Worm (Caenorhabditis elegans): ENCODE measurements around the gene pno-1.

pno-1 gene

ce11 chrII:9729866-9730265 is 12.8 kb downstream of the pno-1 start:
- TF ChIP-seq zfh-2 (GFP tag; conservative IDR thresholded peaks at IDR 0.05) (0 out of 2 replicates have a peak, but pooled peaks have one; percentile 12), hmg-1.2 (GFP tag; IDR thresholded peaks at IDR 0.05) (peak; percentile 93), hrde-1 (tag; optimal IDR thresholded peaks at IDR 0.05; ENCODE audit: borderline replicate concordance) (no peak)

- TF ChIP-seq nfya-2 (GFP tag; IDR thresholded peaks at IDR 0.05) (no peak), Y79H2A.3 (GFP tag; conservative IDR thresholded peaks at IDR 0.05) (no peak), ztf-18 (tag; optimal IDR thresholded peaks at IDR 0.05) (no peak), mxl-1 (tag; optimal IDR thresholded peaks at IDR 0.05) (no peak), unc-130 (GFP tag; optimal IDR thresholded peaks at IDR 0.05) (no peak), B0035.1 (tag; optimal IDR thresholded peaks at IDR 0.05) (no peak), ceh-100 (GFP tag; IDR thresholded peaks at IDR 0.05) (no peak), hsf-1 (GFP tag; IDR thresholded peaks at IDR 0.05) (no peak), snpc-3.4 (tag; optimal IDR thresholded peaks at IDR 0.05) (no peak), lin-26 (GFP tag; IDR thresholded peaks at IDR 0.05) (no peak), ccch-3 (GFP tag; optimal IDR thresholded peaks at IDR 0.05) (no peak), athp-1 (tag; optimal IDR thresholded peaks at IDR 0.05) (no peak), F57A8.1 (GFP tag; optimal IDR thresholded peaks at IDR 0.05) (no peak), ceh-79 (tag; optimal IDR thresholded peaks at IDR 0.05) (no peak), nhr-179 (tag; optimal IDR thresholded peaks at IDR 0.05) (no peak), F33H1.4 (GFP tag; IDR thresholded peaks at IDR 0.05) (no peak), rpc-1 (optimal IDR thresholded peaks at IDR 0.05) (no peak), rpc-1 (tag; optimal IDR thresholded peaks at IDR 0.05) (no peak), lag-1 (GFP tag; IDR thresholded peaks at IDR 0.05) (no peak), tlf-1 (GFP tag; optimal IDR thresholded peaks at IDR 0.05) (no peak)
These were observed 13.5 kb downstream of the pno-1 start for ce11 chrII:9729196-9729595.

DNA sequence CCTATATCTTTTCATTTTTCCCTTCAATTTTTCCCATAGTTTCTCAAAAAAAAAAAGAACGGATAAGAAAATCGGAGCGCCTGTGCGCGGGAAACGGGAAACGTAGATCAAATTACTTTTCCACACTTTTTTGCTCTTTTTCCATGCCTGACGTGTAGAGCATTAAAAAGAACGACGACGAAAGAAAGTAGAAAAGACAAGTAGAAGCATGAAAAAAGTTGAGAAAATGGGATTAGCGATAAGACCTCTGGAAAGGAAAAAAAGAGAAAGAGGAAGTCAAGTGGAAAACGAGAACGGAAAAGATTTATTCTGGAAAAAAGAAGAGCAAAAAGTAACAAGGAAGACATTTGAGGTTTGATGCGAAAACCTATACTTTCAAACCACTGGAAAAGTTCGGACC is 14.2 kb downstream of the pno-1 start:
- TF ChIP-seq efl-1 (GFP tag; optimal IDR thresholded peaks at IDR 0.05) (peak; percentile 34), F22D6.2 (tag; optimal IDR thresholded peaks at IDR 0.05) (no peak), T07F8.4 (tag; optimal IDR thresholded peaks at IDR 0.05) (no peak)

- TF ChIP-seq ztf-6 (GFP tag; IDR thresholded peaks at IDR 0.05) (no peak), F10E7.11 (tag; optimal IDR thresholded peaks at IDR 0.05) (no peak), D2030.7 (GFP tag; IDR thresholded peaks at IDR 0.05) (no peak), F55B11.4 (tag; optimal IDR thresholded peaks at IDR 0.05; ENCODE audit: borderline replicate concordance, insufficient read depth) (no peak), atf-7 (tag; optimal IDR thresholded peaks at IDR 0.05) (no peak), snpc-1.1 (tag; optimal IDR thresholded peaks at IDR 0.05; ENCODE audit: insufficient read depth) (no peak), ceh-27 (GFP tag; optimal IDR thresholded peaks at IDR 0.05) (no peak), ztf-25 (GFP tag; IDR thresholded peaks at IDR 0.05) (no peak), ceh-100 (GFP tag; IDR thresholded peaks at IDR 0.05) (no peak), mxl-1 (tag; optimal IDR thresholded peaks at IDR 0.05) (no peak), xnd-1 (tag; optimal IDR thresholded peaks at IDR 0.05) (no peak), lir-1 (GFP tag; conservative IDR thresholded peaks at IDR 0.05) (no peak), madf-3 (GFP tag; IDR thresholded peaks at IDR 0.05) (no peak), C17E4.6 (GFP tag; IDR thresholded peaks at IDR 0.05) (no peak), rcor-1 (GFP tag; IDR thresholded peaks at IDR 0.05) (no peak), snpc-1.3 (tag; optimal IDR thresholded peaks at IDR 0.05; ENCODE audit: insufficient read depth) (no peak)
These were observed 15.4 kb downstream of the pno-1 start for ce11 chrII:9727192-9727699.

Data from whole organism, young adult.